Worm (Caenorhabditis elegans) whole organism, L4/young adult: ENCODE results near the gene hsp-16.41.

Source experiments
- W03F9.2 ChIP-seq: fragments of 150-350 bp; optimal IDR thresholded peaks from 2 replicates; lab custom pipeline; 2014; ENCODE audit warnings: missing biosample characterization, missing genetic modification characterization
- dao-5 ChIP-seq: sonication (generic microtip); optimal IDR thresholded peaks from 2 replicates; lab custom pipeline; 2016; ENCODE audit warnings: missing genotype, missing genetic modification characterization, moderate library complexity, missing compliant biosample characterization
- him-1 ChIP-seq: sonication (generic microtip); optimal IDR thresholded peaks from 2 replicates; lab custom pipeline; 2016; ENCODE audit warnings: missing genotype, missing genetic modification reagents, missing genetic modification characterization, missing compliant biosample characterization

DNA sequence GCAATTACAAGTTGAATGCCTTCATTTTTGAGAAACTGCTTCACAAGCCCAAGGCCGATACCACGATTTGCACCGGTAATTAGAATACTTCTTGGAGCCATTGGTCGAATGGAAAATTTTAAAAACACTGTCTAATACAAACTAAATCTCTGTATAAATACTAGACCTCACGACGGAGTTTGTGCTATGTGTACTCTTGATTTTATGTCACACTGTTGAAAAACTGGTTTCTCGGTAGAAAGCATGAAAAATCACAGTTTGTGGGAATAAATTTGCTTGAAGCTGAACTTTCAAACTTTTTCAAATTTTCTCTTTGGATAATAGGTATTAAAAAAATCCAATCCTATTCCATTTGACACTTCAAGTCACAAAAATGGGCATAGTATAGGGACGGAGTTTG is 49.4 kb upstream of the hsp-16.41 start, which contains the start of gene ZK697.14:
- no peak for TF ChIP-seq dao-5 (tag; lab: Kevin White, UChicago)
- TF ChIP-seq him-1 (tag; lab: Kevin White, UChicago), result no peak
- TF ChIP-seq W03F9.2 (tag; lab: Kevin White, UChicago), result no peak
